Fruit fly (Drosophila melanogaster) whole organism, prepupa: ENCODE data around the gene CG43373.
A peak's percentile ranks its signal among the peaks of the same experiment; 100 is the strongest.

Source experiments
- Blimp-1 ChIP-seq: fragments of 200-800 bp; sonication (Bioruptor generic); optimal IDR thresholded peaks from 3 replicates; lab custom pipeline; 2017; ENCODE audit warnings: missing biosample characterization, missing genetic modification characterization, mild to moderate bottlenecking, moderate library complexity, missing genetic modification reagents
- CG10669 ChIP-seq: fragments of 200-800 bp; sonication (Bioruptor generic); optimal IDR thresholded peaks from 3 replicates; lab custom pipeline; 2018; ENCODE audit warnings: missing biosample characterization, mild to moderate bottlenecking, missing genetic modification characterization, moderate library complexity
- CG11294 ChIP-seq: fragments of 200-800 bp; sonication (Bioruptor generic); IDR thresholded peaks from 2 replicates; pipeline ENCODE4 v1.3.6; 2022; ENCODE audit warnings: missing biosample characterization, missing genetic modification characterization
- CG11762 ChIP-seq: fragments of 200-800 bp; sonication (Bioruptor generic); optimal IDR thresholded peaks from 3 replicates; lab custom pipeline; 2016; ENCODE audit warnings: missing biosample characterization, missing genetic modification characterization; ENCODE audit not compliant: insufficient read depth
- CG15336 ChIP-seq: fragments of 200-800 bp; sonication (Bioruptor generic); IDR thresholded peaks from 2 replicates; pipeline ENCODE4 v1.3.6; 2022; ENCODE audit warnings: missing biosample characterization, missing genetic modification characterization
- CG1621 ChIP-seq: fragments of 200-800 bp; sonication (Bioruptor generic); optimal IDR thresholded peaks from 3 replicates; lab custom pipeline; 2018; ENCODE audit warnings: missing biosample characterization, mild to moderate bottlenecking, missing genetic modification characterization
- CG3032 ChIP-seq: fragments of 200-800 bp; optimal IDR thresholded peaks from 2 replicates; lab custom pipeline; 2019; ENCODE audit warnings: missing biosample characterization, mild to moderate bottlenecking, missing genetic modification characterization, moderate library complexity
- CG31627 ChIP-seq: fragments of 200-800 bp; sonication (Bioruptor generic); optimal IDR thresholded peaks from 3 replicates; lab custom pipeline; 2016; ENCODE audit warnings: missing biosample characterization, missing genetic modification characterization
- CG32006 ChIP-seq: fragments of 200-800 bp; sonication (Bioruptor generic); optimal IDR thresholded peaks from 3 replicates; lab custom pipeline; 2017; ENCODE audit warnings: missing biosample characterization, mild to moderate bottlenecking, missing genetic modification characterization
- CG34406 ChIP-seq: fragments of 200-800 bp; sonication (Bioruptor generic); optimal IDR thresholded peaks from 3 replicates; lab custom pipeline; 2016; ENCODE audit warnings: missing biosample characterization, missing genetic modification characterization
- CG3919 ChIP-seq: fragments of 200-800 bp; sonication (Bioruptor generic); optimal IDR thresholded peaks from 3 replicates; lab custom pipeline; 2016; ENCODE audit warnings: missing biosample characterization, missing genetic modification characterization
- CG4318 ChIP-seq: fragments of 200-800 bp; sonication (Bioruptor generic); optimal IDR thresholded peaks from 3 replicates; lab custom pipeline; 2017; ENCODE audit warnings: missing biosample characterization, mild to moderate bottlenecking, missing genetic modification characterization
- CG6163 ChIP-seq: fragments of 200-800 bp; sonication (Bioruptor generic); IDR thresholded peaks from 3 replicates; pipeline ENCODE4 v1.3.6; 2022; ENCODE audit warnings: missing biosample characterization, missing genetic modification characterization
- CG6276 ChIP-seq: fragments of 200-800 bp; sonication (Bioruptor generic); optimal IDR thresholded peaks from 2 replicates; lab custom pipeline; 2017; ENCODE audit warnings: missing biosample characterization, mild to moderate bottlenecking, missing genetic modification characterization
- CG6792 ChIP-seq: fragments of 200-800 bp; sonication (Bioruptor generic); optimal IDR thresholded peaks from 3 replicates; lab custom pipeline; 2016; ENCODE audit warnings: missing biosample characterization, missing genetic modification characterization
- CG6808 ChIP-seq: fragments of 200-800 bp; sonication (Bioruptor generic); optimal IDR thresholded peaks from 3 replicates; lab custom pipeline; 2017; ENCODE audit warnings: missing biosample characterization, missing genetic modification characterization, mild to moderate bottlenecking, moderate library complexity, missing genetic modification reagents
- CG6854 ChIP-seq: fragments of 200-800 bp; sonication (Bioruptor generic); optimal IDR thresholded peaks from 2 replicates; lab custom pipeline; 2017; ENCODE audit warnings: missing biosample characterization, mild to moderate bottlenecking, missing genetic modification characterization
- CG7368 ChIP-seq: fragments of 200-800 bp; sonication (Bioruptor generic); optimal IDR thresholded peaks from 3 replicates; lab custom pipeline; 2016; ENCODE audit warnings: missing biosample characterization, missing genetic modification characterization
- CG8319 ChIP-seq: fragments of 200-800 bp; sonication (Bioruptor generic); optimal IDR thresholded peaks from 3 replicates; lab custom pipeline; 2016; ENCODE audit warnings: missing biosample characterization, missing genetic modification characterization
- CG8632 ChIP-seq: fragments of 200-800 bp; sonication (Bioruptor generic); optimal IDR thresholded peaks from 3 replicates; lab custom pipeline; 2016; ENCODE audit warnings: missing biosample characterization, missing genetic modification characterization
- CG9139 ChIP-seq: fragments of 200-800 bp; sonication (Bioruptor generic); optimal IDR thresholded peaks from 3 replicates; lab custom pipeline; 2017; ENCODE audit warnings: missing biosample characterization, mild to moderate bottlenecking, missing genetic modification characterization
- Eip75B ChIP-seq: fragments of 200-800 bp; sonication (Bioruptor generic); optimal IDR thresholded peaks from 3 replicates; lab custom pipeline; 2016; ENCODE audit warnings: missing biosample characterization, missing genetic modification characterization
- Eip78C ChIP-seq: fragments of 200-800 bp; sonication (Bioruptor generic); peaks from one replicate; lab custom pipeline; 2016; ENCODE audit warnings: missing biosample characterization, missing genetic modification characterization
- Eip93F ChIP-seq: fragments of 200-800 bp; sonication (Bioruptor generic); optimal IDR thresholded peaks from 2 replicates; lab custom pipeline; 2016; ENCODE audit warnings: missing biosample characterization, mild to moderate bottlenecking, missing genetic modification characterization
- Ets21C ChIP-seq: fragments of 200-800 bp; sonication (Bioruptor generic); optimal IDR thresholded peaks from 3 replicates; lab custom pipeline; 2016; ENCODE audit warnings: missing biosample characterization, missing genetic modification characterization
- Ets96B ChIP-seq: fragments of 200-800 bp; optimal IDR thresholded peaks from 2 replicates; lab custom pipeline; 2019; ENCODE audit warnings: missing biosample characterization, mild to moderate bottlenecking, missing genetic modification characterization, moderate library complexity
- Gug ChIP-seq: fragments of 200-800 bp; sonication (Bioruptor generic); IDR thresholded peaks from 2 replicates; pipeline ENCODE4 v1.3.6; 2022; ENCODE audit warnings: missing biosample characterization, missing genetic modification characterization
- Hr38 ChIP-seq: sonication (Bioruptor generic); optimal IDR thresholded peaks from 2 replicates; lab custom pipeline; 2016; ENCODE audit warnings: missing biosample characterization, missing genetic modification characterization
- Hr39 ChIP-seq: fragments of 200-800 bp; sonication (Bioruptor generic); optimal IDR thresholded peaks from 2 replicates; lab custom pipeline; 2016; ENCODE audit warnings: missing biosample characterization, missing genetic modification characterization
- Lpt ChIP-seq: fragments of 200-800 bp; sonication (Bioruptor generic); optimal IDR thresholded peaks from 3 replicates; lab custom pipeline; 2016; ENCODE audit warnings: missing biosample characterization, missing genetic modification characterization
- Met ChIP-seq: fragments of 200-800 bp; sonication (Bioruptor generic); optimal IDR thresholded peaks from 3 replicates; lab custom pipeline; 2016; ENCODE audit warnings: missing biosample characterization, missing genetic modification characterization
- OdsH ChIP-seq: fragments of 200-800 bp; sonication (Bioruptor generic); optimal IDR thresholded peaks from 3 replicates; lab custom pipeline; 2016; ENCODE audit warnings: missing biosample characterization, missing genetic modification characterization
- Sox102F ChIP-seq: fragments of 200-800 bp; sonication (Bioruptor generic); optimal IDR thresholded peaks from 2 replicates; lab custom pipeline; 2016; ENCODE audit warnings: missing biosample characterization, mild to moderate bottlenecking, missing genetic modification characterization
- Sox14 ChIP-seq: fragments of 200-800 bp; sonication (Bioruptor generic); optimal IDR thresholded peaks from 3 replicates; lab custom pipeline; 2016; ENCODE audit warnings: missing biosample characterization, missing genetic modification characterization
- Sox15 ChIP-seq: fragments of 200-800 bp; sonication (Bioruptor generic); optimal IDR thresholded peaks from 3 replicates; lab custom pipeline; 2016; ENCODE audit warnings: missing biosample characterization, missing genetic modification characterization
- achi ChIP-seq: fragments of 200-800 bp; sonication (Bioruptor generic); optimal IDR thresholded peaks from 3 replicates; lab custom pipeline; 2016; ENCODE audit warnings: missing biosample characterization, missing genetic modification characterization
- acj6 ChIP-seq: fragments of 200-800 bp; sonication (Bioruptor generic); optimal IDR thresholded peaks from 3 replicates; lab custom pipeline; 2016; ENCODE audit warnings: missing biosample characterization, missing genetic modification characterization
- cyc ChIP-seq: fragments of 200-800 bp; sonication (Bioruptor generic); optimal IDR thresholded peaks from 3 replicates; lab custom pipeline; 2016; ENCODE audit warnings: missing biosample characterization, missing genetic modification characterization
- dsx ChIP-seq: fragments of 200-800 bp; optimal IDR thresholded peaks from 3 replicates; lab custom pipeline; 2019; ENCODE audit warnings: missing biosample characterization, mild to moderate bottlenecking, missing genetic modification characterization, moderate library complexity; ENCODE audit not compliant: poor library complexity, severe bottlenecking
- eg ChIP-seq: fragments of 200-800 bp; sonication (Bioruptor generic); IDR thresholded peaks from 3 replicates; pipeline ENCODE4 v1.3.6; 2022; ENCODE audit warnings: missing biosample characterization, missing genetic modification characterization
- esn ChIP-seq: fragments of 200-800 bp; sonication (Bioruptor generic); optimal IDR thresholded peaks from 2 replicates; lab custom pipeline; 2016; ENCODE audit warnings: missing biosample characterization, mild to moderate bottlenecking, missing genetic modification characterization, moderate library complexity
- fd59A ChIP-seq: fragments of 200-800 bp; sonication (Bioruptor generic); optimal IDR thresholded peaks from 2 replicates; lab custom pipeline; 2017; ENCODE audit warnings: missing biosample characterization, mild to moderate bottlenecking, missing genetic modification characterization, missing genetic modification reagents
- fkh ChIP-seq: fragments of 200-800 bp; sonication (Bioruptor generic); optimal IDR thresholded peaks from 3 replicates; lab custom pipeline; 2017; ENCODE audit warnings: missing biosample characterization, mild to moderate bottlenecking, missing genetic modification characterization, moderate library complexity
- lz ChIP-seq: fragments of 200-800 bp; sonication (Bioruptor generic); optimal IDR thresholded peaks from 3 replicates; lab custom pipeline; 2016; ENCODE audit warnings: missing biosample characterization, missing genetic modification characterization
- net ChIP-seq: fragments of 200-800 bp; sonication (Bioruptor generic); optimal IDR thresholded peaks from 3 replicates; lab custom pipeline; 2016; ENCODE audit warnings: missing biosample characterization, missing genetic modification characterization
- pdm3 ChIP-seq: fragments of 200-800 bp; sonication (Bioruptor generic); optimal IDR thresholded peaks from 3 replicates; lab custom pipeline; 2016; ENCODE audit warnings: missing biosample characterization, missing genetic modification characterization
- salr ChIP-seq, 2 experiments: fragments of 200-800 bp; sonication (Bioruptor generic); optimal IDR thresholded peaks; 3 replicates each; lab custom pipeline; 2016 to 2018; ENCODE audit warnings: missing biosample characterization in 2 of 2, missing genetic modification characterization in 2 of 2, mild to moderate bottlenecking in 1 of 2
- spab ChIP-seq: fragments of 200-800 bp; sonication (Bioruptor generic); optimal IDR thresholded peaks from 2 replicates; lab custom pipeline; 2017; ENCODE audit warnings: missing biosample characterization, mild to moderate bottlenecking, missing genetic modification characterization, missing genetic modification reagents
- ss ChIP-seq, 2 experiments: fragments of 200-800 bp; sonication (Bioruptor generic); optimal IDR thresholded peaks; 2 replicates in 1 of 2; 3 replicates in 1 of 2; lab custom pipeline; 2017 to 2018; ENCODE audit warnings: mild to moderate bottlenecking in 2 of 2, missing biosample characterization in 2 of 2, missing genetic modification characterization in 2 of 2, moderate library complexity in 1 of 2
- topi ChIP-seq: fragments of 200-800 bp; sonication (Bioruptor generic); optimal IDR thresholded peaks from 3 replicates; lab custom pipeline; 2016; ENCODE audit warnings: missing biosample characterization, missing genetic modification characterization
- vri ChIP-seq: fragments of 200-800 bp; sonication (Bioruptor generic); optimal IDR thresholded peaks from 3 replicates; lab custom pipeline; 2016; ENCODE audit warnings: missing biosample characterization, mild to moderate bottlenecking, missing genetic modification characterization

Gene CG43373

dm6 chr3L:16476709-16477119 lies 66.5 kb downstream of the CG43373 start:
- TF ChIP-seq Sox14, result peak; percentile 39
- TF ChIP-seq fkh (GFP tag; lab: Kevin White, UChicago), result no peak
- peak; percentile 83 for TF ChIP-seq CG10669 (GFP tag; lab: Kevin White, UChicago)
- peak; percentile 84 for TF ChIP-seq CG4318 (GFP tag; lab: Kevin White, UChicago)
- peak; percentile 71 for TF ChIP-seq topi
- TF ChIP-seq CG6808 (GFP tag; lab: Kevin White, UChicago), result peak; percentile 88
- peak; percentile 84 for TF ChIP-seq CG3032
- peak; percentile 45 for TF ChIP-seq lz (GFP tag; lab: Kevin White, UChicago)
- TF ChIP-seq Lpt (GFP tag; lab: Kevin White, UChicago), result peak; percentile 67
- TF ChIP-seq CG11294 (GFP tag; lab: Robert Waterston, UW), result peak; percentile 44; the same call in 1 of the 2 replicates
- peak; percentile 87 for TF ChIP-seq CG34406 (GFP tag; lab: Kevin White, UChicago)
- TF ChIP-seq Hr39 (GFP tag; lab: Kevin White, UChicago), result peak; percentile 21
- TF ChIP-seq CG6276 (GFP tag; lab: Kevin White, UChicago), result peak; percentile 83
- TF ChIP-seq acj6 (GFP tag; lab: Kevin White, UChicago), result peak; percentile 86
- peak; percentile 58 for TF ChIP-seq Sox102F (GFP tag; lab: Kevin White, UChicago)
- peak; percentile 95 for TF ChIP-seq Eip78C (GFP tag; lab: Kevin White, UChicago)
- TF ChIP-seq eg (GFP tag; lab: Robert Waterston, UW), result no peak
- peak; percentile 72 for TF ChIP-seq pdm3 (GFP tag; lab: Kevin White, UChicago)
- TF ChIP-seq CG8632, result peak; percentile 87
- peak; percentile 50 for TF ChIP-seq CG6854
- peak; percentile 87 for TF ChIP-seq CG15336 (GFP tag; lab: Robert Waterston, UW)
- TF ChIP-seq ss (GFP tag; optimal IDR thresholded peaks at IDR 0.05; lab: Kevin White, UChicago), result peak; percentile 83 to 92
- peak; percentile 65 for TF ChIP-seq Sox15 (GFP tag; lab: Kevin White, UChicago)
- peak in 1 of 2 experiments; percentile 89 for TF ChIP-seq salr (GFP tag; optimal IDR thresholded peaks at IDR 0.05; lab: Kevin White, UChicago)
- TF ChIP-seq net (GFP tag; lab: Kevin White, UChicago), result peak; percentile 71
- peak; percentile 93 for TF ChIP-seq CG32006 (GFP tag; lab: Kevin White, UChicago)
- TF ChIP-seq achi (GFP tag; lab: Kevin White, UChicago), result peak; percentile 87
- TF ChIP-seq vri, result peak; percentile 15
- no peak for TF ChIP-seq Eip93F (GFP tag; lab: Kevin White, UChicago)
- peak; percentile 11 for TF ChIP-seq Ets21C (GFP tag; lab: Kevin White, UChicago)
- peak; percentile 88 for TF ChIP-seq dsx
- peak; percentile 69 for TF ChIP-seq CG7368
- peak; percentile 73 for TF ChIP-seq CG8319 (GFP tag; lab: Kevin White, UChicago)
- TF ChIP-seq CG31627 (GFP tag; lab: Kevin White, UChicago), result peak; percentile 38
- TF ChIP-seq CG9139 (GFP tag; lab: Kevin White, UChicago), result peak; percentile 77
- no peak for TF ChIP-seq Hr38 (GFP tag; lab: Kevin White, UChicago)
- peak; percentile 88 for TF ChIP-seq OdsH (GFP tag; lab: Kevin White, UChicago)
- peak; percentile 49 for TF ChIP-seq cyc
- TF ChIP-seq esn (GFP tag; lab: Kevin White, UChicago), result peak; percentile 79
- peak; percentile 54; the same call in 2 of the 3 replicates for TF ChIP-seq CG6163
- peak; percentile 28 for TF ChIP-seq Eip75B (GFP tag; lab: Kevin White, UChicago)
- TF ChIP-seq CG11762, result peak; percentile 79
- peak; percentile 90 for TF ChIP-seq Ets96B
- TF ChIP-seq CG6792 (GFP tag; lab: Kevin White, UChicago), result peak; percentile 85
- TF ChIP-seq spab (GFP tag; lab: Kevin White, UChicago), result peak; percentile 87
- peak; percentile 69 for TF ChIP-seq Blimp-1
- peak; percentile 84 for TF ChIP-seq CG3919 (GFP tag; lab: Kevin White, UChicago)
- TF ChIP-seq CG1621 (tag; lab: Kevin White, UChicago), result peak; percentile 60
- TF ChIP-seq fd59A (GFP tag; lab: Kevin White, UChicago), result peak; percentile 68
- TF ChIP-seq Met, result peak; percentile 62
- TF ChIP-seq Gug (GFP tag; lab: Robert Waterston, UW), result no peak; the same call in 1 of the 2 replicates
